Fruit fly (Drosophila melanogaster) whole organism, embryonic: ENCODE measurements around the gene CG14866.

ENCODE experiments used
- Antp ChIP-seq: fragments of 200-800 bp; sonication (Bioruptor generic); optimal IDR thresholded peaks from 3 replicates; lab custom pipeline; 2016; ENCODE audit warnings: missing biosample characterization, missing genetic modification characterization
- CG11093 ChIP-seq: fragments of 200-800 bp; sonication (Bioruptor generic); IDR thresholded peaks from 3 replicates; pipeline ENCODE4 v1.3.6; 2022; ENCODE audit warnings: missing biosample characterization, missing genetic modification characterization
- CG11504 ChIP-seq: fragments of 200-800 bp; sonication (Bioruptor generic); optimal IDR thresholded peaks from 3 replicates; lab custom pipeline; 2019; ENCODE audit warnings: missing biosample characterization, mild to moderate bottlenecking, missing genetic modification characterization, moderate library complexity
- CG11696 ChIP-seq: fragments of 200-800 bp; sonication (Bioruptor generic); IDR thresholded peaks from 2 replicates; pipeline ENCODE4 v1.3.6; 2022; ENCODE audit warnings: missing biosample characterization, missing genetic modification characterization
- CG12744 ChIP-seq: fragments of 200-800 bp; sonication (Bioruptor generic); optimal IDR thresholded peaks from 2 replicates; lab custom pipeline; 2016; ENCODE audit warnings: missing biosample characterization, missing genetic modification characterization
- CG13624 ChIP-seq: fragments of 200-800 bp; sonication (Bioruptor generic); optimal IDR thresholded peaks from 2 replicates; lab custom pipeline; 2016; ENCODE audit warnings: missing biosample characterization, missing genetic modification characterization
- CG13775 ChIP-seq: fragments of 200-800 bp; sonication (Bioruptor generic); optimal IDR thresholded peaks from 3 replicates; lab custom pipeline; 2017; ENCODE audit warnings: missing biosample characterization, mild to moderate bottlenecking, missing genetic modification characterization
- CG14014 ChIP-seq: fragments of 200-800 bp; sonication (Bioruptor generic); IDR thresholded peaks from 2 replicates; pipeline ENCODE4 v1.3.6; 2022; ENCODE audit warnings: missing biosample characterization, missing genetic modification characterization
- CG14441 ChIP-seq: fragments of 200-800 bp; sonication (Bioruptor generic); IDR thresholded peaks from 2 replicates; pipeline ENCODE4 v1.3.6; 2022; ENCODE audit warnings: missing biosample characterization, missing genetic modification characterization
- CG1603 ChIP-seq: fragments of 200-800 bp; sonication (Bioruptor generic); optimal IDR thresholded peaks from 2 replicates; lab custom pipeline; 2019; ENCODE audit warnings: missing biosample characterization, mild to moderate bottlenecking, missing genetic modification characterization, moderate library complexity
- CG18619 ChIP-seq: fragments of 200-800 bp; sonication (Bioruptor generic); optimal IDR thresholded peaks from 3 replicates; lab custom pipeline; 2017; ENCODE audit warnings: missing biosample characterization, mild to moderate bottlenecking, missing genetic modification characterization
- CG2120 ChIP-seq: fragments of 200-800 bp; sonication (Bioruptor generic); optimal IDR thresholded peaks from 3 replicates; lab custom pipeline; 2016; ENCODE audit warnings: missing biosample characterization, missing genetic modification characterization
- CG30403 ChIP-seq: fragments of 200-800 bp; sonication (Bioruptor generic); optimal IDR thresholded peaks from 3 replicates; lab custom pipeline; 2016; ENCODE audit warnings: missing biosample characterization, missing genetic modification characterization
- CG31388 ChIP-seq: fragments of 200-800 bp; sonication (Bioruptor generic); optimal IDR thresholded peaks from 2 replicates; lab custom pipeline; 2016; ENCODE audit warnings: missing biosample characterization, missing genetic modification characterization
- CG33213 ChIP-seq: fragments of 200-800 bp; sonication (Bioruptor generic); optimal IDR thresholded peaks from 3 replicates; lab custom pipeline; 2016; ENCODE audit warnings: missing biosample characterization, missing genetic modification characterization
- CG3847 ChIP-seq: fragments of 200-800 bp; sonication (Bioruptor generic); IDR thresholded peaks from 2 replicates; pipeline ENCODE4 v1.3.6; 2022; ENCODE audit warnings: missing biosample characterization, missing genetic modification characterization
- CG4854 ChIP-seq: fragments of 200-800 bp; sonication (Bioruptor generic); optimal IDR thresholded peaks from 2 replicates; lab custom pipeline; 2016; ENCODE audit warnings: missing biosample characterization, missing genetic modification characterization, inconsistent platforms
- CG7786 ChIP-seq: fragments of 200-800 bp; sonication (Bioruptor generic); optimal IDR thresholded peaks from 2 replicates; lab custom pipeline; 2016; ENCODE audit warnings: missing biosample characterization, missing genetic modification characterization
- CG9215 ChIP-seq: fragments of 200-800 bp; sonication (Bioruptor generic); IDR thresholded peaks from 2 replicates; pipeline ENCODE4 v1.3.6; 2022; ENCODE audit warnings: missing biosample characterization, missing genetic modification characterization
- CG9437 ChIP-seq: fragments of 200-800 bp; sonication (Bioruptor generic); optimal IDR thresholded peaks from 2 replicates; lab custom pipeline; 2018; ENCODE audit warnings: missing biosample characterization, mild to moderate bottlenecking, missing genetic modification characterization
- CG9609 ChIP-seq: fragments of 200-800 bp; sonication (Bioruptor generic); optimal IDR thresholded peaks from 3 replicates; lab custom pipeline; 2016; ENCODE audit warnings: missing biosample characterization, missing genetic modification characterization
- CG9797 ChIP-seq: fragments of 200-800 bp; sonication (Bioruptor generic); optimal IDR thresholded peaks from 3 replicates; lab custom pipeline; 2018; ENCODE audit warnings: missing biosample characterization, mild to moderate bottlenecking, missing genetic modification characterization
- CHES-1-like ChIP-seq: fragments of 200-800 bp; sonication (Bioruptor generic); optimal IDR thresholded peaks from 2 replicates; lab custom pipeline; 2016; ENCODE audit warnings: missing biosample characterization, missing genetic modification characterization
- Deaf1 ChIP-seq: fragments of 200-800 bp; optimal IDR thresholded peaks from 3 replicates; lab custom pipeline; 2019; ENCODE audit warnings: missing biosample characterization, mild to moderate bottlenecking, missing genetic modification characterization, moderate library complexity
- Dfd ChIP-seq, 2 experiments: fragments of >200 bp; optimal IDR thresholded peaks; 2 replicates each; lab custom pipeline; 2017; ENCODE audit warnings: missing biosample characterization in 2 of 2, missing genetic modification characterization in 2 of 2
- Dip3 ChIP-seq: fragments of 200-800 bp; sonication (Bioruptor generic); optimal IDR thresholded peaks from 3 replicates; lab custom pipeline; 2016; ENCODE audit warnings: missing biosample characterization, missing genetic modification characterization
- Dp ChIP-seq: fragments of 200-800 bp; sonication (Bioruptor generic); optimal IDR thresholded peaks from 2 replicates; lab custom pipeline; 2018; ENCODE audit warnings: missing biosample characterization, mild to moderate bottlenecking, missing genetic modification characterization, moderate library complexity
- ERR ChIP-seq: fragments of 200-800 bp; sonication (Bioruptor generic); optimal IDR thresholded peaks from 2 replicates; lab custom pipeline; 2016; ENCODE audit warnings: missing biosample characterization, missing genetic modification characterization
- GATAe ChIP-seq: fragments of 200-800 bp; sonication (Bioruptor generic); conservative IDR thresholded peaks from 2 replicates; pipeline ENCODE4 v1.3.6; 2022; ENCODE audit warnings: missing biosample characterization, missing genetic modification characterization
- Gsc ChIP-seq: fragments of 200-800 bp; sonication (Bioruptor generic); IDR thresholded peaks from 2 replicates; pipeline ENCODE4 v1.3.6; 2022; ENCODE audit warnings: missing biosample characterization, missing genetic modification characterization
- HHEX ChIP-seq: fragments of 200-800 bp; sonication (Bioruptor generic); optimal IDR thresholded peaks from 3 replicates; lab custom pipeline; 2017; ENCODE audit warnings: missing biosample characterization, mild to moderate bottlenecking, missing genetic modification characterization, missing genetic modification reagents
- Hr51 ChIP-seq, 2 experiments: fragments of 200-800 bp; sonication (Bioruptor generic); optimal IDR thresholded peaks; 2 replicates in 1 of 2; 3 replicates in 1 of 2; lab custom pipeline; 2016 to 2018; ENCODE audit warnings: missing biosample characterization in 2 of 2, missing genetic modification characterization in 2 of 2, mild to moderate bottlenecking in 1 of 2, moderate library complexity in 1 of 2
- Med ChIP-seq: fragments of 200-800 bp; sonication (Bioruptor generic); peaks from one replicate; lab custom pipeline; 2016; ENCODE audit warnings: missing biosample characterization, missing genetic modification characterization, mild to moderate bottlenecking, inconsistent platforms, moderate library complexity
- Neu2 ChIP-seq: fragments of 200-800 bp; sonication (Bioruptor generic); optimal IDR thresholded peaks from 3 replicates; lab custom pipeline; 2016; ENCODE audit warnings: missing biosample characterization, missing genetic modification characterization, borderline replicate concordance
- PHDP ChIP-seq: fragments of 200-800 bp; sonication (Bioruptor generic); optimal IDR thresholded peaks from 3 replicates; lab custom pipeline; 2018; ENCODE audit warnings: missing biosample characterization, mild to moderate bottlenecking, missing genetic modification characterization, moderate library complexity
- Side ChIP-seq: fragments of 200-800 bp; sonication (Bioruptor generic); optimal IDR thresholded peaks from 2 replicates; lab custom pipeline; 2016; ENCODE audit warnings: missing biosample characterization, missing genetic modification characterization
- Sin3A ChIP-seq: fragments of >200 bp; optimal IDR thresholded peaks from 2 replicates; lab custom pipeline; 2018
- btn ChIP-seq: fragments of 200-800 bp; sonication (Bioruptor generic); optimal IDR thresholded peaks from 2 replicates; lab custom pipeline; 2016; ENCODE audit warnings: missing biosample characterization, missing genetic modification characterization
- cato ChIP-seq: fragments of 200-800 bp; sonication (Bioruptor generic); optimal IDR thresholded peaks from 2 replicates; lab custom pipeline; 2016; ENCODE audit warnings: missing biosample characterization, missing genetic modification characterization, borderline replicate concordance
- danr ChIP-seq: fragments of 200-800 bp; sonication (Bioruptor generic); IDR thresholded peaks from 2 replicates; pipeline ENCODE4 v1.3.6; 2022; ENCODE audit warnings: missing biosample characterization, missing genetic modification characterization
- disco-r ChIP-seq: fragments of 200-800 bp; sonication (Bioruptor generic); optimal IDR thresholded peaks from 2 replicates; lab custom pipeline; 2016; ENCODE audit warnings: missing biosample characterization, missing genetic modification characterization
- dm ChIP-seq: fragments of 200-800 bp; sonication (Bioruptor generic); optimal IDR thresholded peaks from 3 replicates; lab custom pipeline; 2016; ENCODE audit warnings: missing biosample characterization, missing genetic modification characterization
- hth ChIP-seq: fragments of >200 bp; optimal IDR thresholded peaks from 2 replicates; lab custom pipeline; 2017; ENCODE audit warnings: inconsistent platforms
- klu ChIP-seq: fragments of 200-800 bp; sonication (Bioruptor generic); IDR thresholded peaks from 2 replicates; pipeline ENCODE4 v1.3.6; 2022; ENCODE audit warnings: missing biosample characterization, missing genetic modification characterization
- lbe ChIP-seq: fragments of 200-800 bp; sonication (Bioruptor generic); optimal IDR thresholded peaks from 2 replicates; lab custom pipeline; 2016; ENCODE audit warnings: missing biosample characterization, mild to moderate bottlenecking, missing genetic modification characterization
- p53 ChIP-seq: fragments of 200-800 bp; sonication (Bioruptor generic); optimal IDR thresholded peaks from 2 replicates; lab custom pipeline; 2016; ENCODE audit warnings: missing biosample characterization, missing genetic modification characterization
- ranshi ChIP-seq: fragments of 200-800 bp; sonication (Bioruptor generic); IDR thresholded peaks from 2 replicates; pipeline ENCODE4 v1.3.6; 2022; ENCODE audit warnings: missing biosample characterization, missing genetic modification characterization
- row ChIP-seq: fragments of 200-800 bp; sonication (Bioruptor generic); IDR thresholded peaks from 3 replicates; pipeline ENCODE4 v1.3.6; 2022; ENCODE audit warnings: missing biosample characterization, missing genetic modification characterization
- sens ChIP-seq: fragments of 200-800 bp; sonication (Bioruptor generic); peaks from one replicate; lab custom pipeline; 2016; ENCODE audit warnings: missing biosample characterization, missing genetic modification characterization
- sens-2 ChIP-seq: fragments of 200-800 bp; sonication (Bioruptor generic); IDR thresholded peaks from 2 replicates; pipeline ENCODE4 v1.3.6; 2022; ENCODE audit warnings: missing biosample characterization, missing genetic modification characterization
- sob ChIP-seq: fragments of 200-800 bp; sonication (Bioruptor generic); IDR thresholded peaks from 2 replicates; pipeline ENCODE4 v1.3.6; 2022; ENCODE audit warnings: missing biosample characterization, missing genetic modification characterization
- tx ChIP-seq: fragments of 200-800 bp; sonication (Bioruptor generic); optimal IDR thresholded peaks from 2 replicates; lab custom pipeline; 2016; ENCODE audit warnings: missing biosample characterization, missing genetic modification characterization
- unpg ChIP-seq: fragments of 200-800 bp; sonication (Bioruptor generic); optimal IDR thresholded peaks from 3 replicates; lab custom pipeline; 2018; ENCODE audit warnings: missing biosample characterization, mild to moderate bottlenecking, missing genetic modification characterization, moderate library complexity

The CG14866 gene

DNA sequence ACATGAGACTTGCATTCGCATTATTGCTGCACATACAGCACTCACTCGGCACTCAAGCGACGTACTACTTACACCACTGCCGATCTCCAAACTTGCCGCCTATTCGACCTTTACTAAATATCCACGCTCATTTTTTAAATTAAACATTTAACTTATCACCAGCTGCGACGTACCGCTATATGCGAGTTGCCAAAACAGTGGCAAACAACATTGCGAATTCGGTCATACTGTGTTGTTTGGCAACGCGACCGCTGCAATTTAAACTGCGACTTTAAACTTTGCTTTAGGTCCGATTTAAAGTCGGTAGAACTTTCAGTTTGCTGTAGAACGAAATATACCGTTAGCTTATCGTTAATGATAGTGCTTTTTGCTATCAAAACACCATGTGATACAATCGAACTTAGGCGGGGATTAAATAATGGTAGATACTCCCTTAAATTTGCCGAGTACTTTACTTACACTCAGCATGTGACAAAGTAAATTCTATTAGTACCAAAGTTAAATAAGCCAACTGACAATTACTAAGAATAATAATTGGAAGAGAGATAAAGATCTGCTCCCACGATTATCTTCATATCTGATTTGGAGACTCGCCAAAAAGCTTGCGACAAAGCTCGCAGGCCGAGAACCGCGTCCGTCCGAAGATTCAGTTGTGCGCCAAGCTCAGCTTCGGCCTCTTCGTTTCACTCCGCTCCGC is 12.0 kb downstream of the CG14866 start, which contains the start of the genes CG6236 and ea (continued):
- no peak for TF ChIP-seq hth (lab: Kevin White, UChicago)
- TF ChIP-seq tx (GFP tag; lab: Kevin White, UChicago), result no peak
- no peak for TF ChIP-seq sens-2 (GFP tag; lab: Robert Waterston, UW)
- no peak for TF ChIP-seq sob (GFP tag; lab: Robert Waterston, UW)
- no peak for TF ChIP-seq klu (GFP tag; lab: Robert Waterston, UW)
- TF ChIP-seq CG2120 (GFP tag; lab: Kevin White, UChicago), result no peak
- peak; percentile 65 for TF ChIP-seq CG9797 (GFP tag; lab: Kevin White, UChicago)
- no peak for TF ChIP-seq Gsc (GFP tag; lab: Robert Waterston, UW)
- TF ChIP-seq CG11696, result no peak
- TF ChIP-seq CG13775 (GFP tag; lab: Kevin White, UChicago), result no peak
- no peak for TF ChIP-seq CG30403 (GFP tag; lab: Kevin White, UChicago)
- peak; percentile 30 for TF ChIP-seq Sin3A
- no peak for TF ChIP-seq btn
- TF ChIP-seq row (GFP tag; lab: Robert Waterston, UW), result no peak
- no peak for TF ChIP-seq CG33213 (GFP tag; lab: Kevin White, UChicago)
- TF ChIP-seq PHDP (tag; lab: Kevin White, UChicago), result no peak
- no peak for TF ChIP-seq Dfd (GFP tag; optimal IDR thresholded peaks at IDR 0.05; lab: Kevin White, UChicago)
- no peak for TF ChIP-seq p53 (GFP tag; lab: Kevin White, UChicago)
- TF ChIP-seq Neu2, result no peak
- TF ChIP-seq dm, result no peak
- no peak for TF ChIP-seq sens (GFP tag; lab: Kevin White, UChicago)
- no peak for TF ChIP-seq danr (GFP tag; lab: Robert Waterston, UW)
- TF ChIP-seq ERR (GFP tag; lab: Kevin White, UChicago), result no peak
- peak; percentile 43 for TF ChIP-seq Med (GFP tag; lab: Kevin White, UChicago)
- TF ChIP-seq Side (GFP tag; lab: Kevin White, UChicago), result no peak
- no peak for TF ChIP-seq CG11093 (GFP tag; lab: Robert Waterston, UW)
- TF ChIP-seq CG1603 (tag; lab: Kevin White, UChicago), result peak; percentile 4
- TF ChIP-seq CG14014 (GFP tag; lab: Robert Waterston, UW), result no peak
- peak; percentile 30 for TF ChIP-seq Dp (GFP tag; lab: Kevin White, UChicago)
- TF ChIP-seq CG4854, result peak; percentile 99
- TF ChIP-seq cato (GFP tag; lab: Kevin White, UChicago), result no peak
- TF ChIP-seq Deaf1 (tag; lab: Kevin White, UChicago), result peak; percentile 77
- TF ChIP-seq ranshi, result no peak
- no peak for TF ChIP-seq CG9609 (GFP tag; lab: Kevin White, UChicago)
- TF ChIP-seq CG9215, result no peak
- no peak for TF ChIP-seq Hr51 (GFP tag; optimal IDR thresholded peaks at IDR 0.05; lab: Kevin White, UChicago)
- no peak for TF ChIP-seq unpg (GFP tag; lab: Kevin White, UChicago)
- no peak for TF ChIP-seq disco-r (GFP tag; lab: Kevin White, UChicago)
- TF ChIP-seq CG12744, result no peak
- no peak for TF ChIP-seq GATAe (GFP tag; lab: Robert Waterston, UW)
- TF ChIP-seq CG11504 (tag; lab: Kevin White, UChicago), result no peak
- TF ChIP-seq CG9437 (GFP tag; lab: Kevin White, UChicago), result no peak
- no peak for TF ChIP-seq CG7786
- TF ChIP-seq lbe, result no peak
- no peak for TF ChIP-seq CG3847
- no peak for TF ChIP-seq Antp (GFP tag; lab: Kevin White, UChicago)
- TF ChIP-seq Dip3, result no peak
- no peak for TF ChIP-seq CHES-1-like (GFP tag; lab: Kevin White, UChicago)
- TF ChIP-seq CG31388, result no peak
- TF ChIP-seq CG14441 (GFP tag; lab: Robert Waterston, UW), result no peak
- TF ChIP-seq CG18619 (GFP tag; lab: Kevin White, UChicago), result no peak
- TF ChIP-seq HHEX (GFP tag; lab: Kevin White, UChicago), result no peak
- TF ChIP-seq CG13624 (GFP tag; lab: Kevin White, UChicago), result peak; percentile 61
